Worm (Caenorhabditis elegans) whole organism, young adult: Measurements from ENCODE around the gene B0280.7.
A peak's percentile ranks its signal among the peaks of the same experiment; 100 is the strongest.

ENCODE experiments used
- B0035.1 ChIP-seq: sonication (generic microtip); optimal IDR thresholded peaks from 2 replicates; lab custom pipeline; 2016; ENCODE audit warnings: missing genetic modification characterization, mild to moderate bottlenecking, missing compliant biosample characterization, missing genotype, missing genetic modification reagents
- B0336.3 ChIP-seq: fragments of 200-800 bp; sonication (Bioruptor generic); IDR thresholded peaks from 2 replicates; pipeline ENCODE4 v1.3.6; 2022; ENCODE audit warnings: missing genetic modification characterization, missing compliant biosample characterization
- C06A6.2 ChIP-seq: fragments of 200-800 bp; sonication (Bioruptor generic); conservative IDR thresholded peaks from 2 replicates; pipeline ENCODE4 v1.3.6; 2022; ENCODE audit warnings: missing genetic modification characterization, missing compliant biosample characterization
- C17E4.6 ChIP-seq: fragments of 200-800 bp; sonication (Bioruptor generic); IDR thresholded peaks from 2 replicates; pipeline ENCODE4 v1.3.6; 2022; ENCODE audit warnings: missing genetic modification reagents, missing genetic modification characterization, missing compliant biosample characterization
- D2030.7 ChIP-seq: fragments of 200-800 bp; sonication (Bioruptor generic); IDR thresholded peaks from 2 replicates; pipeline ENCODE4 v1.3.6; 2022; ENCODE audit warnings: missing genetic modification reagents, missing genetic modification characterization, missing compliant biosample characterization
- F37B4.10 ChIP-seq: fragments of 200-800 bp; sonication (Bioruptor generic); IDR thresholded peaks from 2 replicates; pipeline ENCODE4 v1.3.6; 2022; ENCODE audit warnings: missing genetic modification characterization, missing compliant biosample characterization
- F39B2.1 ChIP-seq: fragments of 200-800 bp; sonication (Bioruptor generic); IDR thresholded peaks from 2 replicates; pipeline ENCODE4 v1.3.6; 2022; ENCODE audit warnings: missing genetic modification reagents, missing genetic modification characterization, missing compliant biosample characterization
- F55B11.4 ChIP-seq: sonication (generic microtip); optimal IDR thresholded peaks from 2 replicates; lab custom pipeline; 2016; ENCODE audit warnings: missing compliant biosample characterization, missing genetic modification characterization, borderline replicate concordance; ENCODE audit not compliant: insufficient read depth
- F57A8.1 ChIP-seq: fragments of 200-800 bp; sonication (Bioruptor generic); optimal IDR thresholded peaks from 2 replicates; lab custom pipeline; 2018; ENCODE audit warnings: mild to moderate bottlenecking, missing genetic modification characterization, moderate library complexity, missing compliant biosample characterization
- Y53G8AR.9 ChIP-seq: fragments of 200-800 bp; sonication (Bioruptor generic); conservative IDR thresholded peaks from 2 replicates; pipeline ENCODE4 v1.3.6; 2022; ENCODE audit warnings: missing genetic modification reagents, missing genetic modification characterization, missing compliant biosample characterization
- ZK185.1 ChIP-seq: sonication (generic microtip); optimal IDR thresholded peaks from 2 replicates; lab custom pipeline; 2016; ENCODE audit warnings: mild to moderate bottlenecking, missing genetic modification characterization, missing compliant biosample characterization; ENCODE audit not compliant: poor library complexity, severe bottlenecking
- akir-1 ChIP-seq: fragments of 200-800 bp; sonication (Bioruptor generic); optimal IDR thresholded peaks from 2 replicates; lab custom pipeline; 2018; ENCODE audit warnings: mild to moderate bottlenecking, missing genetic modification characterization, moderate library complexity, missing compliant biosample characterization
- ama-1 ChIP-seq, 3 experiments: fragments of 150-350 bp in 1 of 3; sonication (generic microtip) in 2 of 3; optimal IDR thresholded peaks; 2 replicates each; lab custom pipeline; 2014 to 2018; ENCODE audit warnings: missing biosample characterization in 2 of 3, missing genetic modification characterization in 2 of 3, missing genetic modification reagents in 2 of 3
- aptf-2 ChIP-seq: fragments of 200-800 bp; sonication (Bioruptor generic); conservative IDR thresholded peaks from 2 replicates; pipeline ENCODE4 v1.3.6; 2022; ENCODE audit warnings: missing genetic modification reagents, missing genetic modification characterization, missing compliant biosample characterization
- aptf-3 ChIP-seq: fragments of 200-800 bp; sonication (Bioruptor generic); IDR thresholded peaks from 2 replicates; pipeline ENCODE4 v1.3.6; 2022; ENCODE audit warnings: missing genetic modification characterization, missing compliant biosample characterization
- attf-6 ChIP-seq: fragments of 200-800 bp; sonication (Bioruptor generic); IDR thresholded peaks from 2 replicates; pipeline ENCODE4 v1.3.6; 2022; ENCODE audit warnings: missing genetic modification reagents, missing genetic modification characterization, missing compliant biosample characterization
- bed-1 ChIP-seq: fragments of 200-800 bp; sonication (Bioruptor generic); IDR thresholded peaks from 2 replicates; pipeline ENCODE4 v1.3.6; 2022; ENCODE audit warnings: missing genetic modification reagents, missing genetic modification characterization, missing compliant biosample characterization
- bed-2 ChIP-seq: fragments of 200-800 bp; sonication (Bioruptor generic); IDR thresholded peaks from 2 replicates; pipeline ENCODE4 v1.3.6; 2022; ENCODE audit warnings: missing genetic modification reagents, missing genetic modification characterization, missing compliant biosample characterization
- ccch-3 ChIP-seq: fragments of 200-800 bp; sonication (Bioruptor generic); optimal IDR thresholded peaks from 2 replicates; lab custom pipeline; 2018; ENCODE audit warnings: mild to moderate bottlenecking, missing genetic modification characterization, missing compliant biosample characterization
- cebp-1 ChIP-seq, 2 experiments: fragments of 200-800 bp in 1 of 2; sonication (Bioruptor generic) in 1 of 2; sonication (generic microtip) in 1 of 2; IDR thresholded peaks in 1 of 2; optimal IDR thresholded peaks in 1 of 2; 2 replicates each; pipeline versions ENCODE4 v1.3.6 to Lab custom; 2017 to 2022; ENCODE audit warnings: missing compliant biosample characterization in 2 of 2, missing genetic modification characterization in 2 of 2, mild to moderate bottlenecking in 1 of 2, missing genetic modification reagents in 1 of 2, moderate library complexity in 1 of 2
- ceh-100 ChIP-seq: fragments of 200-800 bp; sonication (Bioruptor generic); IDR thresholded peaks from 2 replicates; pipeline ENCODE4 v1.3.6; 2022; ENCODE audit warnings: missing genetic modification reagents, missing genetic modification characterization, missing compliant biosample characterization
- ceh-58 ChIP-seq: fragments of 200-800 bp; sonication (Bioruptor generic); IDR thresholded peaks from 2 replicates; pipeline ENCODE4 v1.3.6; 2022; ENCODE audit warnings: missing genetic modification characterization, missing compliant biosample characterization
- ceh-79 ChIP-seq: sonication (generic microtip); optimal IDR thresholded peaks from 2 replicates; lab custom pipeline; 2017; ENCODE audit warnings: mild to moderate bottlenecking, missing genetic modification characterization, missing compliant biosample characterization
- chd-7 ChIP-seq: sonication (generic microtip); optimal IDR thresholded peaks from 2 replicates; lab custom pipeline; 2016; ENCODE audit warnings: mild to moderate bottlenecking, missing genetic modification characterization, moderate library complexity, missing compliant biosample characterization
- dpff-1 ChIP-seq: sonication (generic microtip); optimal IDR thresholded peaks from 2 replicates; lab custom pipeline; 2017; ENCODE audit warnings: mild to moderate bottlenecking, missing genetic modification characterization, missing compliant biosample characterization
- egl-18 ChIP-seq: fragments of 200-800 bp; sonication (Bioruptor generic); IDR thresholded peaks from 2 replicates; pipeline ENCODE4 v1.3.6; 2022; ENCODE audit warnings: missing genetic modification reagents, missing genetic modification characterization, missing compliant biosample characterization
- egl-44 ChIP-seq: fragments of 200-800 bp; sonication (Bioruptor generic); IDR thresholded peaks from 2 replicates; pipeline ENCODE4 v1.3.6; 2022; ENCODE audit warnings: missing genetic modification reagents, missing genetic modification characterization, missing compliant biosample characterization
- egrh-3 ChIP-seq: fragments of 200-800 bp; sonication (Bioruptor generic); IDR thresholded peaks from 2 replicates; pipeline ENCODE4 v1.3.6; 2022; ENCODE audit warnings: missing genetic modification reagents, missing genetic modification characterization, missing compliant biosample characterization
- ets-4 ChIP-seq: fragments of 200-800 bp; sonication (Bioruptor generic); optimal IDR thresholded peaks from 2 replicates; lab custom pipeline; 2018; ENCODE audit warnings: mild to moderate bottlenecking, missing genetic modification characterization, missing compliant biosample characterization
- fkh-3 ChIP-seq: sonication (generic microtip); optimal IDR thresholded peaks from 2 replicates; lab custom pipeline; 2016; ENCODE audit warnings: mild to moderate bottlenecking, missing genetic modification characterization, missing compliant biosample characterization
- let-526 ChIP-seq: fragments of 200-800 bp; sonication (Bioruptor generic); IDR thresholded peaks from 2 replicates; pipeline ENCODE4 v1.3.6; 2022; ENCODE audit warnings: missing genetic modification reagents, missing genetic modification characterization, missing compliant biosample characterization
- lin-40 ChIP-seq: sonication (generic microtip); optimal IDR thresholded peaks from 2 replicates; lab custom pipeline; 2016; ENCODE audit warnings: missing genetic modification characterization, mild to moderate bottlenecking, missing compliant biosample characterization, missing genotype, missing genetic modification reagents
- madf-8 ChIP-seq: fragments of 200-800 bp; sonication (Bioruptor generic); conservative IDR thresholded peaks from 2 replicates; pipeline ENCODE4 v1.3.6; 2022; ENCODE audit warnings: missing genetic modification reagents, missing genetic modification characterization, missing compliant biosample characterization
- nfya-1 ChIP-seq: sonication (generic microtip); optimal IDR thresholded peaks from 2 replicates; lab custom pipeline; 2017; ENCODE audit warnings: antibody characterized with exemption, missing compliant biosample characterization, missing genetic modification characterization, borderline replicate concordance; ENCODE audit not compliant: insufficient read depth
- nhr-120 ChIP-seq: fragments of 200-800 bp; sonication (Bioruptor generic); IDR thresholded peaks from 2 replicates; pipeline ENCODE4 v1.3.6; 2022; ENCODE audit warnings: missing genetic modification characterization, missing compliant biosample characterization
- nhr-179 ChIP-seq: sonication (generic microtip); optimal IDR thresholded peaks from 2 replicates; lab custom pipeline; 2016; ENCODE audit warnings: mild to moderate bottlenecking, missing genetic modification characterization, missing compliant biosample characterization
- pha-4 ChIP-seq: fragments of 150-350 bp; sonication (generic microtip); optimal IDR thresholded peaks from 2 replicates; lab custom pipeline; 2014; ENCODE audit warnings: missing biosample characterization, missing genetic modification reagents, missing genetic modification characterization
- repo-1 ChIP-seq: sonication (generic microtip); optimal IDR thresholded peaks from 2 replicates; lab custom pipeline; 2017; ENCODE audit warnings: mild to moderate bottlenecking, missing genetic modification characterization, missing compliant biosample characterization
- sea-2 ChIP-seq: fragments of 200-800 bp; sonication (Bioruptor generic); IDR thresholded peaks from 2 replicates; pipeline ENCODE4 v1.3.6; 2022; ENCODE audit warnings: missing genetic modification characterization, missing compliant biosample characterization
- snpc-1.1 ChIP-seq: sonication (generic microtip); optimal IDR thresholded peaks from 2 replicates; lab custom pipeline; 2017; ENCODE audit warnings: missing genetic modification characterization, mild to moderate bottlenecking, missing compliant biosample characterization, antibody characterized with exemption, moderate library complexity, missing genotype, missing genetic modification reagents; ENCODE audit not compliant: insufficient read depth
- snpc-1.3 ChIP-seq: sonication (generic microtip); optimal IDR thresholded peaks from 2 replicates; lab custom pipeline; 2017; ENCODE audit warnings: missing genetic modification characterization, mild to moderate bottlenecking, missing compliant biosample characterization, antibody characterized with exemption, moderate library complexity, missing genotype, missing genetic modification reagents; ENCODE audit not compliant: insufficient read depth
- snpc-4 ChIP-seq, 5 experiments: fragments of 150-350 bp in 1 of 5; sonication (generic microtip) in 4 of 5; optimal IDR thresholded peaks; 2 replicates each; lab custom pipeline; 2014 to 2018; ENCODE audit warnings: missing genetic modification characterization in 5 of 5, missing biosample characterization in 3 of 5, antibody characterized with exemption in 2 of 5, mild to moderate bottlenecking in 2 of 5, missing compliant biosample characterization in 2 of 5, missing genotype in 2 of 5, moderate library complexity in 2 of 5, missing genetic modification reagents in 1 of 5
- somi-1 ChIP-seq: fragments of 200-800 bp; sonication (Bioruptor generic); optimal IDR thresholded peaks from 2 replicates; lab custom pipeline; 2018; ENCODE audit warnings: mild to moderate bottlenecking, missing genetic modification characterization, missing compliant biosample characterization
- unc-130 ChIP-seq: sonication (generic microtip); optimal IDR thresholded peaks from 2 replicates; lab custom pipeline; 2016; ENCODE audit warnings: missing genetic modification reagents, missing genetic modification characterization, missing compliant biosample characterization
- zim-3 ChIP-seq: sonication (generic microtip); optimal IDR thresholded peaks from 2 replicates; lab custom pipeline; 2017; ENCODE audit warnings: mild to moderate bottlenecking, missing genetic modification characterization, moderate library complexity, missing compliant biosample characterization
- ztf-25 ChIP-seq: fragments of 200-800 bp; sonication (Bioruptor generic); IDR thresholded peaks from 2 replicates; pipeline ENCODE4 v1.3.6; 2022; ENCODE audit warnings: missing genetic modification reagents, missing genetic modification characterization, missing compliant biosample characterization

B0280.7 gene

ce11 chrIII:7140228-7140710 is 28.6 kb upstream of the B0280.7 start (continued):
- TF ChIP-seq aptf-2 (GFP tag; lab: Robert Waterston, UW) (no peak), unc-130 (GFP tag; lab: Kevin White, UChicago) (peak; percentile 45), egrh-3 (GFP tag; lab: Robert Waterston, UW) (no peak), chd-7 (tag; lab: Kevin White, UChicago) (no peak), bed-2 (GFP tag; lab: Robert Waterston, UW) (no peak), aptf-3 (no peak), snpc-1.3 (tag; lab: Kevin White, UChicago) (peak; percentile 89), Y53G8AR.9 (GFP tag; lab: Robert Waterston, UW) (peak; percentile 51; the same call in 1 of the 2 replicates), pha-4 (no peak), ZK185.1 (tag; lab: Kevin White, UChicago) (no peak), nfya-1 (tag; lab: Kevin White, UChicago) (no peak), ceh-79 (no peak), cebp-1 (GFP tag; IDR thresholded peaks at IDR 0.05; lab: Robert Waterston, UW) (no peak), cebp-1 (tag; optimal IDR thresholded peaks at IDR 0.05; lab: Kevin White, UChicago) (no peak), ccch-3 (GFP tag; lab: Kevin White, UChicago) (no peak), lin-40 (tag; lab: Kevin White, UChicago) (no peak), fkh-3 (no peak), F37B4.10 (no peak), F39B2.1 (GFP tag; lab: Robert Waterston, UW) (0 out of 2 replicates have a peak, but pooled peaks have one; percentile 64), madf-8 (GFP tag; lab: Robert Waterston, UW) (peak; percentile 31; the same call in 1 of the 2 replicates), F55B11.4 (tag; lab: Kevin White, UChicago) (no peak), nhr-120 (GFP tag; lab: Robert Waterston, UW) (no peak), egl-44 (GFP tag; lab: Robert Waterston, UW) (0 out of 2 replicates have a peak, but pooled peaks have one; percentile 52), ets-4 (GFP tag; lab: Kevin White, UChicago) (no peak), egl-18 (GFP tag; lab: Robert Waterston, UW) (no peak), B0336.3 (GFP tag; lab: Robert Waterston, UW) (peak; percentile 66; the same call in 1 of the 2 replicates), C06A6.2 (no peak), snpc-1.1 (peak; percentile 98), ceh-58 (GFP tag; lab: Robert Waterston, UW) (no peak), ceh-100 (GFP tag; lab: Robert Waterston, UW) (0 out of 2 replicates have a peak, but pooled peaks have one; percentile 9), snpc-4 (GFP tag; optimal IDR thresholded peaks at IDR 0.05; lab: Kevin White, UChicago) (peak; percentile 94), snpc-4 (tag; optimal IDR thresholded peaks at IDR 0.05; lab: Kevin White, UChicago) (peak; percentile 94 to 98 (median 96)), let-526 (GFP tag; lab: Robert Waterston, UW) (no peak), D2030.7 (GFP tag; lab: Robert Waterston, UW) (peak; percentile 96), C17E4.6 (GFP tag; lab: Robert Waterston, UW) (no peak), repo-1 (tag; lab: Kevin White, UChicago) (peak; percentile 39), B0035.1 (tag; lab: Kevin White, UChicago) (no peak), nhr-179 (tag; lab: Kevin White, UChicago) (no peak), zim-3 (no peak), somi-1 (no peak), ztf-25 (GFP tag; lab: Robert Waterston, UW) (no peak), attf-6 (GFP tag; lab: Robert Waterston, UW) (peak; percentile 95), bed-1 (GFP tag; lab: Robert Waterston, UW) (no peak), F57A8.1 (no peak), dpff-1 (tag; lab: Kevin White, UChicago) (no peak), sea-2 (no peak), ama-1 (optimal IDR thresholded peaks at IDR 0.05; lab: Kevin White, UChicago) (peak; percentile 8), ama-1 (GFP tag; optimal IDR thresholded peaks at IDR 0.05; lab: Kevin White, UChicago) (no peak), akir-1 (GFP tag; lab: Kevin White, UChicago) (no peak)
